Fruit fly (Drosophila melanogaster): ENCODE measurements around the gene CG3437.
A peak's percentile ranks its signal among the peaks of the same experiment; 100 is the strongest.

The CG3437 gene

DNA sequence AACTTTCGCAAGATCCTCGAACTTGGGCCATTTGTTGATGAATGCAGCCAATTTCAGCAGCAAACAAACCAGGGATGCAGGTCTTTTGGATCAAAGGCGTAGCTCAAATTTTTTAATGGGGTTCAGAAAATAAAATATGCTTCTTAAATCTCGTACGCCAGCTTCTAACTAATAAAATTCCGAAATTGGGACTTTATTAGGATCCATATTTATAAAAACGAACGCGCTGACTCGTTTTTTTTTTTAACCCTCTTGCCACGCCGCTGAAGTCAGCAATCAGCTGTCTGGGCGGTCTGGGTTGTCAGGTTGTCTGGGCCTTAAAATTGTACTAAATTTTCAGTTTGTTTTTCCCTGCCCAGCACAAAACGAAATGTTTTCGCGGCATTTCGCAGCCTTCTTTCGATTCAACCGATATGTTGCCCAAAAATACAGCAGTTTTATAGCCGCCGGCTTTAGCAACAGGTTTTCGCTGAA, at the start of gene CG3437:
CG3437 (minus strand) TSS at position 51 of the 474 bp plus-strand sequence.
- TF ChIP-seq CG34367 (tag; optimal IDR thresholded peaks at IDR 0.05) = peak; percentile 99
- peak; percentile 99 for TF ChIP-seq CG17806 (tag; optimal IDR thresholded peaks at IDR 0.05)
- TF ChIP-seq CG14655 (GFP tag; optimal IDR thresholded peaks at IDR 0.05) = peak; percentile 100
- peak; percentile 100 for TF ChIP-seq fd96Ca (GFP tag; IDR thresholded peaks at IDR 0.05)
- peak; percentile 98 for TF ChIP-seq CG13204 (GFP tag; optimal IDR thresholded peaks at IDR 0.05)
- TF ChIP-seq CG9948 (tag; optimal IDR thresholded peaks at IDR 0.05) = peak; percentile 100
- TF ChIP-seq CG10348 (GFP tag; IDR thresholded peaks at IDR 0.05) = peak; percentile 99
- peak; percentile 98 for TF ChIP-seq gl (tag; optimal IDR thresholded peaks at IDR 0.05)
- no peak for TF ChIP-seq D1 (tag; optimal IDR thresholded peaks at IDR 0.05)
- TF ChIP-seq Snoo (tag; optimal IDR thresholded peaks at IDR 0.05) = peak; percentile 99
- peak; percentile 100 for TF ChIP-seq Ets98B (GFP tag; IDR thresholded peaks at IDR 0.05)
- peak; percentile 100 for TF ChIP-seq CG4496 (GFP tag; IDR thresholded peaks at IDR 0.05)
- peak; percentile 100 for TF ChIP-seq rn (GFP tag; IDR thresholded peaks at IDR 0.05)
- TF ChIP-seq CG15710 (tag; optimal IDR thresholded peaks at IDR 0.05) = peak; percentile 100
- TF ChIP-seq EcR (GFP tag; optimal IDR thresholded peaks at IDR 0.05) = peak; percentile 56
- TF ChIP-seq Pif1A (GFP tag; optimal IDR thresholded peaks at IDR 0.05) = peak; percentile 100
- peak; percentile 99 for TF ChIP-seq Pif1B (GFP tag; optimal IDR thresholded peaks at IDR 0.05)
- peak; percentile 100 for TF ChIP-seq CG32121 (GFP tag; IDR thresholded peaks at IDR 0.05)
- peak; percentile 99 for TF ChIP-seq CG8159 (tag; optimal IDR thresholded peaks at IDR 0.05)
- peak; percentile 100 for TF ChIP-seq CG8301 (tag; optimal IDR thresholded peaks at IDR 0.05)
- peak; percentile 100 for TF ChIP-seq CG12605 (GFP tag; IDR thresholded peaks at IDR 0.05)

DNA sequence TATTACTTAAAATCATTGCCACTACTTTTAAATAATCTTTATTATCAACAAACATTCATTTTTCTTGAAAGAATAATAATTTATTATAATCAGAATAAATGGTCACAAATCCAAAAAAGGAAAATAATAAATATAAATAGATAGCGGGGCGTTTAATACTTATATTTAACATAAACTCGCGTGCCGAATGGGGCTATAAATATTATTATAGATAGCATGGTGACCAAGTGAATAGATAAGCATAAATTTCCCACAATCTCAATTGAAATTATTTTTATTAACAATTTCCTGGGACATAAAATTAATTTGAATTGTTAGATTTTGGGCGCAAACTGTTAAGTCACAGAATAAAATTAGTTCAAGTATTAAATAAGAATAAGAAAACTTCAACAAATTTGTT, 49.0 kb upstream of the CG3437 start:
- TF ChIP-seq Ets98B (GFP tag; IDR thresholded peaks at IDR 0.05) = no peak
- no peak for TF ChIP-seq Pif1B (GFP tag; optimal IDR thresholded peaks at IDR 0.05)
- no peak for TF ChIP-seq CG4496 (GFP tag; IDR thresholded peaks at IDR 0.05)
- TF ChIP-seq Snoo (tag; optimal IDR thresholded peaks at IDR 0.05) = no peak
- TF ChIP-seq CG17806 (tag; optimal IDR thresholded peaks at IDR 0.05) = no peak
- no peak for TF ChIP-seq D1 (tag; optimal IDR thresholded peaks at IDR 0.05)
- no peak for TF ChIP-seq CG15710 (tag; optimal IDR thresholded peaks at IDR 0.05)
- no peak for TF ChIP-seq CG8159 (tag; optimal IDR thresholded peaks at IDR 0.05)
- TF ChIP-seq rn (GFP tag; IDR thresholded peaks at IDR 0.05) = no peak
- TF ChIP-seq CG34367 (tag; optimal IDR thresholded peaks at IDR 0.05) = no peak
- TF ChIP-seq CG12605 (GFP tag; IDR thresholded peaks at IDR 0.05) = no peak

dm6 chr3L:9505713-9506062, 48.2 kb upstream of the CG3437 start:
- no peak for TF ChIP-seq Pif1A (GFP tag; optimal IDR thresholded peaks at IDR 0.05)
- TF ChIP-seq CG4496 (GFP tag; IDR thresholded peaks at IDR 0.05) = no peak
- no peak for TF ChIP-seq D1 (tag; optimal IDR thresholded peaks at IDR 0.05)
- no peak for TF ChIP-seq CG32121 (GFP tag; IDR thresholded peaks at IDR 0.05)
- TF ChIP-seq CG8301 (tag; optimal IDR thresholded peaks at IDR 0.05) = no peak
- peak; percentile 92 for TF ChIP-seq EcR (GFP tag; optimal IDR thresholded peaks at IDR 0.05)

- TF ChIP-seq CG15710 (tag; optimal IDR thresholded peaks at IDR 0.05) (peak; percentile 45), gl (tag; optimal IDR thresholded peaks at IDR 0.05) (no peak), CG14655 (GFP tag; optimal IDR thresholded peaks at IDR 0.05) (peak; percentile 44), EcR (GFP tag; optimal IDR thresholded peaks at IDR 0.05) (peak; percentile 58), CG32121 (GFP tag; IDR thresholded peaks at IDR 0.05) (peak; percentile 12; the same call in 1 of the 2 replicates), rn (GFP tag; IDR thresholded peaks at IDR 0.05) (no peak), Ets98B (GFP tag; IDR thresholded peaks at IDR 0.05) (peak; percentile 19; the same call in 1 of the 2 replicates), Pif1A (GFP tag; optimal IDR thresholded peaks at IDR 0.05) (no peak), CG10348 (GFP tag; IDR thresholded peaks at IDR 0.05) (no peak), Pif1B (GFP tag; optimal IDR thresholded peaks at IDR 0.05) (peak; percentile 1), CG4496 (GFP tag; IDR thresholded peaks at IDR 0.05) (peak; percentile 56; the same call in 1 of the 3 replicates), CG8301 (tag; optimal IDR thresholded peaks at IDR 0.05) (no peak), Snoo (tag; optimal IDR thresholded peaks at IDR 0.05) (peak; percentile 46), CG17806 (tag; optimal IDR thresholded peaks at IDR 0.05) (peak; percentile 12), CG8159 (tag; optimal IDR thresholded peaks at IDR 0.05) (peak; percentile 76), D1 (tag; optimal IDR thresholded peaks at IDR 0.05) (peak; percentile 80), CG12605 (GFP tag; IDR thresholded peaks at IDR 0.05) (no peak), fd96Ca (GFP tag; IDR thresholded peaks at IDR 0.05) (no peak), CG9948 (tag; optimal IDR thresholded peaks at IDR 0.05) (peak; percentile 55), CG34367 (tag; optimal IDR thresholded peaks at IDR 0.05) (no peak), CG13204 (GFP tag; optimal IDR thresholded peaks at IDR 0.05) (no peak)
Measured at dm6 chr3L:9505007-9505712, 47.7 kb upstream of the CG3437 start, which contains the start of gene path. Gene path, minus strand, starts transcription at chr3L:9505328.

DNA sequence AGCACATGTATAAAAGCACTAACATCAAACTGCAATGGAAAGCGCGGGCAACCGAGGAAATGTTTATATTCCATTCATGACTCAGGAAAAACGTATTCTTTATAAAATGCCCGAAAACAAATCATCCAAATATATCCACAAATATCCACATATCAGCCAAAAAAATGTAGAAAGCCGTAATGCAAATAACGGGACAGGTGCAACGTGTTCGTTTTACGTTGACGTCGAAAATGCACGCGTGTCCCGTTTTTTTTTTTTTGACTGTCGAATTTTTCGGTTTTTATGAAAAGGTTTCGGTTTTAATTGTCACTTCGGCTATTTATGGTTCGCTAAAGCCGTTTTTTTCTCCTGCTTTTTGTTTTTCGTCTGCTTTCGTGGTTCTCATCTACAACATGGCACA, 47.1 kb upstream of the CG3437 start:
- no peak for TF ChIP-seq CG9948 (tag; optimal IDR thresholded peaks at IDR 0.05)
- TF ChIP-seq gl (tag; optimal IDR thresholded peaks at IDR 0.05) = no peak
- TF ChIP-seq D1 (tag; optimal IDR thresholded peaks at IDR 0.05) = no peak
- no peak for TF ChIP-seq CG8159 (tag; optimal IDR thresholded peaks at IDR 0.05)
- no peak for TF ChIP-seq fd96Ca (GFP tag; IDR thresholded peaks at IDR 0.05)
- no peak for TF ChIP-seq CG17806 (tag; optimal IDR thresholded peaks at IDR 0.05)
- no peak for TF ChIP-seq CG34367 (tag; optimal IDR thresholded peaks at IDR 0.05)
